Worm (Caenorhabditis elegans) whole organism, L4 larva: ENCODE results near the gene meg-3.

Source experiments
- F44E2.7 ChIP-seq: fragments of 200-800 bp; sonication (Bioruptor generic); IDR thresholded peaks from 2 replicates; pipeline ENCODE4 v2.1.2; 2022; ENCODE audit warnings: missing genetic modification characterization, missing compliant biosample characterization
- R02D3.7 ChIP-seq: fragments of 150-350 bp; sonication (generic microtip); optimal IDR thresholded peaks from 3 replicates; lab custom pipeline; 2014; ENCODE audit warnings: missing biosample characterization, missing genetic modification characterization
- T20F7.1 ChIP-seq: fragments of 200-800 bp; sonication (Bioruptor generic); optimal IDR thresholded peaks from 2 replicates; lab custom pipeline; 2018; ENCODE audit warnings: mild to moderate bottlenecking, missing genetic modification characterization, missing compliant biosample characterization
- Y105C5A.15 ChIP-seq: fragments of 200-800 bp; sonication (Bioruptor generic); IDR thresholded peaks from 2 replicates; pipeline ENCODE4 v1.3.6; 2022; ENCODE audit warnings: missing genetic modification characterization, missing compliant biosample characterization
- ZK546.5 ChIP-seq, 2 experiments: sonication (generic microtip); optimal IDR thresholded peaks; 2 replicates each; lab custom pipeline; 2017; ENCODE audit warnings: missing biosample characterization in 2 of 2, missing genetic modification characterization in 2 of 2
- aha-1 ChIP-seq: fragments of 150-350 bp; peaks from one replicate; lab custom pipeline; 2014; ENCODE audit warnings: missing biosample characterization, missing genetic modification characterization
- aly-2 ChIP-seq: sonication (generic microtip); optimal IDR thresholded peaks from 2 replicates; lab custom pipeline; 2018; ENCODE audit warnings: missing biosample characterization, missing genetic modification characterization
- attf-4 ChIP-seq: sonication (generic microtip); optimal IDR thresholded peaks from 3 replicates; lab custom pipeline; 2017; ENCODE audit warnings: missing biosample characterization, missing genetic modification characterization
- ceh-28 ChIP-seq: fragments of 150-350 bp; optimal IDR thresholded peaks from 2 replicates; lab custom pipeline; 2014; ENCODE audit warnings: missing biosample characterization, missing genetic modification reagents, missing genetic modification characterization
- ceh-32 ChIP-seq: sonication (generic microtip); optimal IDR thresholded peaks from 2 replicates; lab custom pipeline; 2016; ENCODE audit warnings: mild to moderate bottlenecking, missing genetic modification characterization, missing compliant biosample characterization; ENCODE audit not compliant: poor library complexity
- ceh-44 ChIP-seq: fragments of 200-800 bp; sonication (Bioruptor generic); IDR thresholded peaks from 2 replicates; pipeline ENCODE4 v1.3.6; 2022; ENCODE audit warnings: missing genetic modification reagents, missing genetic modification characterization, missing compliant biosample characterization
- daf-19 ChIP-seq: fragments of 200-800 bp; sonication (Bioruptor generic); conservative IDR thresholded peaks from 2 replicates; pipeline ENCODE4 v1.3.6; 2022; ENCODE audit warnings: missing genetic modification characterization, missing compliant biosample characterization
- daf-8 ChIP-seq: fragments of 200-800 bp; sonication (Bioruptor generic); IDR thresholded peaks from 2 replicates; pipeline ENCODE4 v1.3.6; 2022; ENCODE audit warnings: missing genetic modification characterization, missing compliant biosample characterization
- dmd-6 ChIP-seq: fragments of 200-800 bp; sonication (Bioruptor generic); IDR thresholded peaks from 2 replicates; pipeline ENCODE4 v1.3.6; 2022; ENCODE audit warnings: missing genetic modification reagents, missing genetic modification characterization, missing compliant biosample characterization
- dmd-8 ChIP-seq: fragments of 200-800 bp; sonication (Bioruptor generic); IDR thresholded peaks from 2 replicates; pipeline ENCODE4 v1.3.6; 2022; ENCODE audit warnings: missing genetic modification characterization, missing compliant biosample characterization
- dmd-9 ChIP-seq: fragments of 200-800 bp; sonication (Bioruptor generic); IDR thresholded peaks from 2 replicates; pipeline ENCODE4 v1.3.6; 2022; ENCODE audit warnings: missing genetic modification reagents, missing genetic modification characterization, missing compliant biosample characterization
- dpl-1 ChIP-seq: fragments of 150-350 bp; optimal IDR thresholded peaks from 2 replicates; lab custom pipeline; 2014; ENCODE audit warnings: missing biosample characterization, missing genetic modification reagents, missing genetic modification characterization
- duxl-1 ChIP-seq: sonication (generic microtip); optimal IDR thresholded peaks from 2 replicates; lab custom pipeline; 2016; ENCODE audit warnings: mild to moderate bottlenecking, missing genetic modification characterization, moderate library complexity, missing compliant biosample characterization; ENCODE audit not compliant: poor library complexity
- egl-27 ChIP-seq: sonication (generic microtip); optimal IDR thresholded peaks from 3 replicates; lab custom pipeline; 2017; ENCODE audit warnings: missing biosample characterization, missing genetic modification reagents, missing genetic modification characterization
- fos-1 ChIP-seq: fragments of 150-350 bp; optimal IDR thresholded peaks from 2 replicates; lab custom pipeline; 2014; ENCODE audit warnings: missing biosample characterization, missing genetic modification characterization
- hlh-30 ChIP-seq: sonication (generic microtip); optimal IDR thresholded peaks from 2 replicates; lab custom pipeline; 2017; ENCODE audit warnings: antibody characterized with exemption, mild to moderate bottlenecking, missing genetic modification characterization, missing compliant biosample characterization; ENCODE audit not compliant: insufficient read depth
- hmg-1.1 ChIP-seq: fragments of 200-800 bp; sonication (Bioruptor generic); IDR thresholded peaks from 2 replicates; pipeline ENCODE4 v1.3.6; 2022; ENCODE audit warnings: missing genetic modification reagents, missing genetic modification characterization, missing compliant biosample characterization
- jun-1 ChIP-seq: fragments of 150-350 bp; optimal IDR thresholded peaks from 2 replicates; lab custom pipeline; 2014; ENCODE audit warnings: missing biosample characterization, missing genetic modification reagents, missing genetic modification characterization
- lim-7 ChIP-seq: fragments of 200-800 bp; sonication (Bioruptor generic); IDR thresholded peaks from 2 replicates; pipeline ENCODE4 v1.3.6; 2022; ENCODE audit warnings: missing genetic modification characterization, missing compliant biosample characterization
- lin-38 ChIP-seq: fragments of 200-800 bp; sonication (Bioruptor generic); IDR thresholded peaks from 2 replicates; pipeline ENCODE4 v1.3.6; 2022; ENCODE audit warnings: missing genetic modification reagents, missing genetic modification characterization, missing compliant biosample characterization
- lin-39 ChIP-seq: fragments of 150-350 bp; optimal IDR thresholded peaks from 2 replicates; lab custom pipeline; 2014; ENCODE audit warnings: missing biosample characterization, missing genetic modification reagents, missing genetic modification characterization
- lsy-2 ChIP-seq, 2 experiments: fragments of 150-350 bp in 1 of 2; sonication (generic microtip) in 1 of 2; optimal IDR thresholded peaks; 2 replicates each; lab custom pipeline; 2014 to 2017; ENCODE audit warnings: missing biosample characterization in 2 of 2, missing genetic modification characterization in 2 of 2
- madf-5 ChIP-seq, 2 experiments: fragments of 200-800 bp; sonication (Bioruptor generic); IDR thresholded peaks; 2 replicates each; pipeline ENCODE4 v1.3.6; 2022; ENCODE audit warnings: missing compliant biosample characterization in 2 of 2, missing genetic modification characterization in 2 of 2
- mdl-1 ChIP-seq, 2 experiments: fragments of 150-350 bp in 1 of 2; sonication (generic microtip) in 1 of 2; optimal IDR thresholded peaks; 2 replicates each; lab custom pipeline; 2014 to 2017; ENCODE audit warnings: missing biosample characterization in 2 of 2, missing genetic modification characterization in 2 of 2
- mep-1 ChIP-seq: fragments of 150-350 bp; sonication (generic microtip); optimal IDR thresholded peaks from 3 replicates; lab custom pipeline; 2014; ENCODE audit warnings: missing biosample characterization, missing genetic modification characterization
- nhr-111 ChIP-seq: fragments of 200-800 bp; sonication (Bioruptor generic); optimal IDR thresholded peaks from 2 replicates; lab custom pipeline; 2018; ENCODE audit warnings: mild to moderate bottlenecking, missing genetic modification characterization, missing compliant biosample characterization
- nhr-25 ChIP-seq: sonication (generic microtip); optimal IDR thresholded peaks from 2 replicates; lab custom pipeline; 2017; ENCODE audit warnings: missing genetic modification characterization, mild to moderate bottlenecking, missing compliant biosample characterization, antibody characterized with exemption, moderate library complexity, borderline replicate concordance; ENCODE audit not compliant: insufficient read depth
- nhr-28 ChIP-seq: fragments of 150-350 bp; optimal IDR thresholded peaks from 2 replicates; lab custom pipeline; 2014; ENCODE audit warnings: missing biosample characterization, missing genetic modification characterization
- nhr-41 ChIP-seq: fragments of 200-800 bp; sonication (Bioruptor generic); IDR thresholded peaks from 2 replicates; pipeline ENCODE4 v1.3.6; 2022; ENCODE audit warnings: missing genetic modification reagents, missing genetic modification characterization, missing compliant biosample characterization
- nhr-6 ChIP-seq: fragments of 150-350 bp; optimal IDR thresholded peaks from 2 replicates; lab custom pipeline; 2014; ENCODE audit warnings: missing biosample characterization, missing genetic modification characterization
- rbr-2 ChIP-seq: sonication (generic microtip); optimal IDR thresholded peaks from 2 replicates; lab custom pipeline; 2016; ENCODE audit warnings: missing genotype, missing genetic modification characterization, missing compliant biosample characterization
- set-16 ChIP-seq: fragments of 200-800 bp; sonication (Bioruptor generic); IDR thresholded peaks from 2 replicates; pipeline ENCODE4 v1.3.6; 2022; ENCODE audit warnings: missing genetic modification reagents, missing genetic modification characterization, missing compliant biosample characterization
- skn-1 ChIP-seq: fragments of 150-350 bp; optimal IDR thresholded peaks from 2 replicates; lab custom pipeline; 2014; ENCODE audit warnings: missing biosample characterization, missing genetic modification characterization
- snpc-1.2 ChIP-seq: fragments of 200-800 bp; sonication (Bioruptor generic); IDR thresholded peaks from 2 replicates; pipeline ENCODE4 v1.3.6; 2022; ENCODE audit warnings: missing genetic modification reagents, missing genetic modification characterization, missing compliant biosample characterization
- snpc-4 ChIP-seq: fragments of 150-350 bp; optimal IDR thresholded peaks from 2 replicates; lab custom pipeline; 2014; ENCODE audit warnings: missing biosample characterization, missing genetic modification characterization
- tag-97 ChIP-seq: fragments of 200-800 bp; sonication (Bioruptor generic); IDR thresholded peaks from 2 replicates; pipeline ENCODE4 v1.3.6; 2022; ENCODE audit warnings: missing genetic modification characterization, missing compliant biosample characterization
- unc-130 ChIP-seq: sonication (generic microtip); optimal IDR thresholded peaks from 2 replicates; lab custom pipeline; 2016; ENCODE audit warnings: missing genetic modification reagents, missing genetic modification characterization, missing compliant biosample characterization
- zag-1 ChIP-seq: fragments of 150-350 bp; optimal IDR thresholded peaks from 2 replicates; lab custom pipeline; 2014; ENCODE audit warnings: missing biosample characterization, missing genetic modification characterization
- zip-11 ChIP-seq: fragments of 200-800 bp; sonication (Bioruptor generic); IDR thresholded peaks from 2 replicates; pipeline ENCODE4 v1.3.6; 2022; ENCODE audit warnings: missing genetic modification characterization, missing compliant biosample characterization
- ztf-11 ChIP-seq: fragments of 150-350 bp; optimal IDR thresholded peaks from 2 replicates; lab custom pipeline; 2014; ENCODE audit warnings: missing biosample characterization, missing genetic modification characterization

Gene meg-3

ce11 chrX:1971647-1972046, 17.8 kb downstream of the meg-3 start:
- TF ChIP-seq set-16 (GFP tag; lab: Robert Waterston, UW) (peak; percentile 73; the same call in 1 of the 2 replicates), daf-8 (GFP tag; lab: Robert Waterston, UW) (no peak)

ce11 chrX:1969575-1969974, 19.8 kb downstream of the meg-3 start, which contains the start of gene str-79:
Gene str-79, plus strand, starts transcription at chrX:1969875.
- TF ChIP-seq aha-1 (peak; percentile 84), fos-1 (tag; lab: Kevin White, UChicago) (no peak), ceh-44 (GFP tag; lab: Robert Waterston, UW) (no peak)

- TF ChIP-seq mep-1 (tag; lab: Kevin White, UChicago) (no peak), nhr-111 (no peak), dpl-1 (peak; percentile 50), T20F7.1 (no peak), nhr-28 (tag; lab: Kevin White, UChicago) (peak; percentile 14), aly-2 (no peak), ZK546.5 (tag; optimal IDR thresholded peaks at IDR 0.05; lab: Kevin White, UChicago) (no peak), lsy-2 (tag; optimal IDR thresholded peaks at IDR 0.05; lab: Kevin White, UChicago) (no peak), ceh-28 (tag; lab: Kevin White, UChicago) (no peak), snpc-4 (tag; lab: Kevin White, UChicago) (no peak), madf-5 (GFP tag; IDR thresholded peaks at IDR 0.05; lab: Robert Waterston, UW) (no peak), lin-38 (GFP tag; lab: Robert Waterston, UW) (no peak), dmd-9 (GFP tag; lab: Robert Waterston, UW) (no peak), unc-130 (GFP tag; lab: Kevin White, UChicago) (no peak), nhr-6 (tag; lab: Kevin White, UChicago) (peak; percentile 6), lim-7 (GFP tag; lab: Robert Waterston, UW) (no peak), mdl-1 (tag; optimal IDR thresholded peaks at IDR 0.05; lab: Kevin White, UChicago) (peak in 1 of 2 experiments; percentile 37), zip-11 (GFP tag; lab: Robert Waterston, UW) (no peak), aha-1 (peak; percentile 93), hmg-1.1 (GFP tag; lab: Robert Waterston, UW) (peak; percentile 68), R02D3.7 (tag; lab: Kevin White, UChicago) (no peak), tag-97 (GFP tag; lab: Robert Waterston, UW) (no peak), dmd-8 (GFP tag; lab: Robert Waterston, UW) (no peak), duxl-1 (tag; lab: Kevin White, UChicago) (peak; percentile 95), nhr-25 (tag; lab: Kevin White, UChicago) (no peak), attf-4 (tag; lab: Kevin White, UChicago) (no peak), dmd-6 (no peak), rbr-2 (tag; lab: Kevin White, UChicago) (peak; percentile 1), lin-39 (tag; lab: Kevin White, UChicago) (no peak), snpc-1.2 (GFP tag; lab: Robert Waterston, UW) (no peak), ceh-32 (tag; lab: Kevin White, UChicago) (no peak), zag-1 (tag; lab: Kevin White, UChicago) (no peak), ztf-11 (no peak), F44E2.7 (GFP tag; lab: Robert Waterston, UW) (no peak), egl-27 (tag; lab: Kevin White, UChicago) (no peak), Y105C5A.15 (no peak), daf-19 (GFP tag; lab: Robert Waterston, UW) (no peak), jun-1 (no peak), hlh-30 (tag; lab: Kevin White, UChicago) (peak; percentile 55), nhr-41 (no peak), skn-1 (no peak)
Measured at ce11 chrX:1964828-1965227, 24.6 kb downstream of the meg-3 start.
